Worm (Caenorhabditis elegans): Measurements from ENCODE around the gene ZK1010.8.
A peak's percentile ranks its signal among the peaks of the same experiment; 100 is the strongest.

ZK1010.8 gene

ce11 chrIII:12978473-12979174, 21.8 kb downstream of the ZK1010.8 start, which contains the start of the genes ubq-2 and frg-1 (continued):
- no peak for TF ChIP-seq Y53F4B.3 (GFP tag; IDR thresholded peaks at IDR 0.05)
- peak; percentile 36; the same call in 1 of the 2 replicates for TF ChIP-seq C17E4.6 (GFP tag; IDR thresholded peaks at IDR 0.05)
- TF ChIP-seq die-1 (tag; optimal IDR thresholded peaks at IDR 0.05): no peak
- TF ChIP-seq somi-1 (GFP tag; optimal IDR thresholded peaks at IDR 0.05): no peak
- peak in 1 of 2 experiments; percentile 67 for TF ChIP-seq let-607 (tag; optimal IDR thresholded peaks at IDR 0.05)
- no peak for TF ChIP-seq ztf-18 (tag; optimal IDR thresholded peaks at IDR 0.05)
- TF ChIP-seq B0336.3 (GFP tag; IDR thresholded peaks at IDR 0.05): peak; percentile 55; the same call in 1 of the 2 replicates
- TF ChIP-seq F49E8.2 (tag; optimal IDR thresholded peaks at IDR 0.05; ENCODE audit: insufficient read depth): peak; percentile 72
- peak; percentile 61 for TF ChIP-seq ceh-27 (GFP tag; optimal IDR thresholded peaks at IDR 0.05)
- TF ChIP-seq ceh-100 (GFP tag; IDR thresholded peaks at IDR 0.05): peak; percentile 69
- TF ChIP-seq lsy-27 (tag; optimal IDR thresholded peaks at IDR 0.05; ENCODE audit: borderline replicate concordance, insufficient read depth): no peak
- TF ChIP-seq zim-3 (tag; optimal IDR thresholded peaks at IDR 0.05): no peak
- no peak for TF ChIP-seq tbx-9 (tag; optimal IDR thresholded peaks at IDR 0.05; ENCODE audit: borderline replicate concordance)
- no peak for TF ChIP-seq mel-28 (tag; optimal IDR thresholded peaks at IDR 0.05; ENCODE audit: borderline replicate concordance)
- TF ChIP-seq unc-130 (GFP tag; optimal IDR thresholded peaks at IDR 0.05): no peak
- no peak for TF ChIP-seq ceh-58 (GFP tag; IDR thresholded peaks at IDR 0.05)
- 0 out of 2 replicates have a peak, but pooled peaks have one; percentile 32 for TF ChIP-seq ztf-28 (GFP tag; IDR thresholded peaks at IDR 0.05)
- peak; percentile 16 for TF ChIP-seq snpc-1.1 (tag; optimal IDR thresholded peaks at IDR 0.05; ENCODE audit: insufficient read depth)
- no peak for TF ChIP-seq nhr-80 (tag; optimal IDR thresholded peaks at IDR 0.05)
- TF ChIP-seq Y67H2A.10 (GFP tag; conservative IDR thresholded peaks at IDR 0.05): no peak
- TF ChIP-seq Y79H2A.3 (GFP tag; conservative IDR thresholded peaks at IDR 0.05): no peak
- peak; percentile 30 for TF ChIP-seq athp-1 (tag; optimal IDR thresholded peaks at IDR 0.05)
- TF ChIP-seq nhr-27 (tag; optimal IDR thresholded peaks at IDR 0.05): no peak
- no peak for TF ChIP-seq lag-1 (GFP tag; IDR thresholded peaks at IDR 0.05)
- no peak for TF ChIP-seq mxl-1 (tag; optimal IDR thresholded peaks at IDR 0.05)
- TF ChIP-seq F22D6.2 (tag; optimal IDR thresholded peaks at IDR 0.05): no peak
- TF ChIP-seq ztf-3 (GFP tag; optimal IDR thresholded peaks at IDR 0.05): no peak
- peak; percentile 56 for TF ChIP-seq efl-1 (GFP tag; optimal IDR thresholded peaks at IDR 0.05)
- peak; percentile 98 for TF ChIP-seq F33H1.4 (GFP tag; IDR thresholded peaks at IDR 0.05)
- TF ChIP-seq ztf-26 (tag; optimal IDR thresholded peaks at IDR 0.05): no peak
- peak; percentile 58; the same call in 1 of the 2 replicates for TF ChIP-seq egrh-3 (GFP tag; IDR thresholded peaks at IDR 0.05)

ce11 chrIII:12977559-12977958, 22.9 kb downstream of the ZK1010.8 start, which contains the start of gene ZK1010.2:
Gene ZK1010.2, minus strand, starts transcription at chrIII:12977862.
- TF ChIP-seq mxl-1 (tag; optimal IDR thresholded peaks at IDR 0.05) (no peak), lir-1 (GFP tag; conservative IDR thresholded peaks at IDR 0.05) (no peak), madf-3 (GFP tag; IDR thresholded peaks at IDR 0.05) (peak; percentile 71; the same call in 1 of the 2 replicates), ztf-6 (GFP tag; IDR thresholded peaks at IDR 0.05) (no peak), madf-10 (tag; optimal IDR thresholded peaks at IDR 0.05) (no peak), nhr-27 (tag; optimal IDR thresholded peaks at IDR 0.05) (no peak), rcor-1 (GFP tag; IDR thresholded peaks at IDR 0.05) (no peak; the same call in 1 of the 2 replicates), bed-2 (GFP tag; IDR thresholded peaks at IDR 0.05) (no peak), ceh-91 (GFP tag; IDR thresholded peaks at IDR 0.05) (no peak), lin-26 (GFP tag; IDR thresholded peaks at IDR 0.05) (no peak), ztf-25 (GFP tag; IDR thresholded peaks at IDR 0.05) (no peak), nhr-179 (tag; optimal IDR thresholded peaks at IDR 0.05) (no peak), chd-7 (tag; optimal IDR thresholded peaks at IDR 0.05) (peak; percentile 7), F49E8.2 (tag; optimal IDR thresholded peaks at IDR 0.05; ENCODE audit: insufficient read depth) (peak; percentile 76), lsy-27 (tag; optimal IDR thresholded peaks at IDR 0.05; ENCODE audit: borderline replicate concordance, insufficient read depth) (no peak), ama-1 (optimal IDR thresholded peaks at IDR 0.05) (no peak), ama-1 (GFP tag; optimal IDR thresholded peaks at IDR 0.05) (no peak), mel-28 (tag; optimal IDR thresholded peaks at IDR 0.05; ENCODE audit: borderline replicate concordance) (no peak), dox-1 (GFP tag; IDR thresholded peaks at IDR 0.05) (no peak), lsl-1 (GFP tag; optimal IDR thresholded peaks at IDR 0.05) (peak; percentile 30), F22D6.2 (tag; optimal IDR thresholded peaks at IDR 0.05) (no peak), nhr-80 (tag; optimal IDR thresholded peaks at IDR 0.05) (no peak), nhr-90 (tag; optimal IDR thresholded peaks at IDR 0.05) (no peak)
